Worm (Caenorhabditis elegans) whole organism, late embryonic: ENCODE data around the gene K11D12.7.
A peak's percentile ranks its signal among the peaks of the same experiment; 100 is the strongest.
"Not testable (repeated sequence)": the region's sequence is repeated elsewhere in the genome, so short reads cannot be mapped to it uniquely, and the experiment has no call there.

Experiments used
- C08G9.2 ChIP-seq: sonication (generic microtip); optimal IDR thresholded peaks from 2 replicates; lab custom pipeline; 2016; ENCODE audit warnings: mild to moderate bottlenecking, missing genetic modification characterization, moderate library complexity, missing compliant biosample characterization
- C38D4.7 ChIP-seq: fragments of 200-800 bp; sonication (Bioruptor generic); optimal IDR thresholded peaks from 2 replicates; lab custom pipeline; 2018; ENCODE audit warnings: mild to moderate bottlenecking, missing genetic modification characterization, moderate library complexity, missing compliant biosample characterization
- K02D7.2 ChIP-seq: sonication (generic microtip); optimal IDR thresholded peaks from 2 replicates; lab custom pipeline; 2017; ENCODE audit warnings: mild to moderate bottlenecking, missing genetic modification characterization, missing compliant biosample characterization
- T23F11.4 ChIP-seq: fragments of 200-800 bp; sonication (Bioruptor generic); optimal IDR thresholded peaks from 2 replicates; lab custom pipeline; 2018; ENCODE audit warnings: mild to moderate bottlenecking, missing genetic modification characterization, missing compliant biosample characterization
- Y22D7AL.16 ChIP-seq: sonication (generic microtip); optimal IDR thresholded peaks from 2 replicates; lab custom pipeline; 2016; ENCODE audit warnings: missing genetic modification characterization, missing compliant biosample characterization
- ahr-1 ChIP-seq: sonication (generic microtip); optimal IDR thresholded peaks from 2 replicates; lab custom pipeline; 2016; ENCODE audit warnings: missing genetic modification characterization, missing compliant biosample characterization
- ceh-18 ChIP-seq: sonication (generic microtip); optimal IDR thresholded peaks from 2 replicates; lab custom pipeline; 2016; ENCODE audit warnings: missing genetic modification characterization, missing compliant biosample characterization
- ceh-22 ChIP-seq: sonication (generic microtip); optimal IDR thresholded peaks from 2 replicates; lab custom pipeline; 2017; ENCODE audit warnings: missing biosample characterization, missing genetic modification characterization
- ceh-24 ChIP-seq: sonication (generic microtip); optimal IDR thresholded peaks from 2 replicates; lab custom pipeline; 2016; ENCODE audit warnings: mild to moderate bottlenecking, missing genetic modification characterization, missing compliant biosample characterization
- ceh-34 ChIP-seq: sonication (generic microtip); optimal IDR thresholded peaks from 2 replicates; lab custom pipeline; 2016; ENCODE audit warnings: mild to moderate bottlenecking, missing genetic modification characterization, missing compliant biosample characterization
- ceh-45 ChIP-seq: fragments of 200-800 bp; sonication (Bioruptor generic); IDR thresholded peaks from 2 replicates; pipeline ENCODE4 v1.3.6; 2022; ENCODE audit warnings: missing genetic modification reagents, missing genetic modification characterization, missing compliant biosample characterization
- ceh-48 ChIP-seq: sonication (generic microtip); optimal IDR thresholded peaks from 2 replicates; lab custom pipeline; 2016; ENCODE audit warnings: missing genetic modification characterization, inconsistent platforms, missing compliant biosample characterization
- ceh-9 ChIP-seq: sonication (generic microtip); optimal IDR thresholded peaks from 2 replicates; lab custom pipeline; 2016; ENCODE audit warnings: mild to moderate bottlenecking, missing genetic modification characterization, inconsistent platforms, missing compliant biosample characterization
- dmd-4 ChIP-seq: sonication (generic microtip); optimal IDR thresholded peaks from 2 replicates; lab custom pipeline; 2016; ENCODE audit warnings: borderline replicate concordance, missing genetic modification characterization, missing compliant biosample characterization
- elt-2 ChIP-seq: sonication (generic microtip); optimal IDR thresholded peaks from 2 replicates; lab custom pipeline; 2016; ENCODE audit warnings: missing genetic modification reagents, missing genetic modification characterization, missing compliant biosample characterization
- ets-4 ChIP-seq: sonication (generic microtip); optimal IDR thresholded peaks from 2 replicates; lab custom pipeline; 2016; ENCODE audit warnings: missing genetic modification characterization, missing compliant biosample characterization
- eyg-1 ChIP-seq: sonication (generic microtip); optimal IDR thresholded peaks from 2 replicates; lab custom pipeline; 2016; ENCODE audit warnings: missing genotype, missing genetic modification characterization, missing compliant biosample characterization
- fax-1 ChIP-seq: sonication (generic microtip); optimal IDR thresholded peaks from 2 replicates; lab custom pipeline; 2016; ENCODE audit warnings: missing genotype, missing genetic modification characterization, missing compliant biosample characterization
- fkh-6 ChIP-seq: sonication (generic microtip); optimal IDR thresholded peaks from 2 replicates; lab custom pipeline; 2016; ENCODE audit warnings: missing genetic modification characterization, missing compliant biosample characterization
- hlh-13 ChIP-seq: fragments of 200-800 bp; sonication (Bioruptor generic); optimal IDR thresholded peaks from 2 replicates; lab custom pipeline; 2018; ENCODE audit warnings: mild to moderate bottlenecking, missing genetic modification characterization, missing compliant biosample characterization
- hlh-6 ChIP-seq: sonication (generic microtip); optimal IDR thresholded peaks from 2 replicates; lab custom pipeline; 2016; ENCODE audit warnings: missing genotype, missing genetic modification characterization, missing compliant biosample characterization
- hlh-8 ChIP-seq: sonication (generic microtip); optimal IDR thresholded peaks from 2 replicates; lab custom pipeline; 2016; ENCODE audit warnings: missing genotype, missing genetic modification characterization, missing compliant biosample characterization
- lin-11 ChIP-seq: fragments of 200-800 bp; sonication (Bioruptor generic); optimal IDR thresholded peaks from 2 replicates; lab custom pipeline; 2018; ENCODE audit warnings: mild to moderate bottlenecking, missing genetic modification characterization, missing compliant biosample characterization
- madf-2 ChIP-seq: sonication (generic microtip); optimal IDR thresholded peaks from 2 replicates; lab custom pipeline; 2017; ENCODE audit warnings: missing genetic modification characterization, missing compliant biosample characterization
- mec-3 ChIP-seq: sonication (generic microtip); optimal IDR thresholded peaks from 2 replicates; lab custom pipeline; 2016; ENCODE audit warnings: borderline replicate concordance, missing genetic modification characterization, missing compliant biosample characterization
- nfya-1 ChIP-seq: sonication (generic microtip); optimal IDR thresholded peaks from 2 replicates; lab custom pipeline; 2017; ENCODE audit warnings: missing genetic modification characterization, mild to moderate bottlenecking, missing compliant biosample characterization, antibody characterized with exemption, moderate library complexity
- nhr-11 ChIP-seq: fragments of 150-350 bp; optimal IDR thresholded peaks from 2 replicates; lab custom pipeline; 2014; ENCODE audit warnings: missing biosample characterization, missing genetic modification characterization
- npax-4 ChIP-seq: sonication (generic microtip); optimal IDR thresholded peaks from 2 replicates; lab custom pipeline; 2016; ENCODE audit warnings: missing genetic modification characterization, missing compliant biosample characterization
- odd-2 ChIP-seq: sonication (generic microtip); optimal IDR thresholded peaks from 2 replicates; lab custom pipeline; 2017; ENCODE audit warnings: antibody characterized with exemption, mild to moderate bottlenecking, missing genetic modification characterization, missing compliant biosample characterization
- pat-9 ChIP-seq: fragments of 200-800 bp; sonication (Bioruptor generic); optimal IDR thresholded peaks from 2 replicates; lab custom pipeline; 2018; ENCODE audit warnings: mild to moderate bottlenecking, missing genetic modification characterization, moderate library complexity, missing compliant biosample characterization
- pax-1 ChIP-seq: fragments of 150-350 bp; optimal IDR thresholded peaks from 2 replicates; lab custom pipeline; 2014; ENCODE audit warnings: missing biosample characterization, missing genetic modification characterization
- pha-4 ChIP-seq: fragments of 150-350 bp; optimal IDR thresholded peaks from 2 replicates; lab custom pipeline; 2018; ENCODE audit warnings: missing biosample characterization, missing genetic modification reagents, missing genetic modification characterization
- ref-2 ChIP-seq: sonication (generic microtip); optimal IDR thresholded peaks from 2 replicates; lab custom pipeline; 2016; ENCODE audit warnings: missing genetic modification characterization, missing compliant biosample characterization
- rnt-1 ChIP-seq: sonication (generic microtip); optimal IDR thresholded peaks from 2 replicates; lab custom pipeline; 2016; ENCODE audit warnings: missing genetic modification characterization, missing compliant biosample characterization
- sox-2 ChIP-seq: fragments of 200-800 bp; sonication (Bioruptor generic); IDR thresholded peaks from 2 replicates; pipeline ENCODE4 v1.3.6; 2022; ENCODE audit warnings: missing genetic modification reagents, missing genetic modification characterization, missing compliant biosample characterization
- syd-9 ChIP-seq: sonication (generic microtip); optimal IDR thresholded peaks from 2 replicates; lab custom pipeline; 2016; ENCODE audit warnings: mild to moderate bottlenecking, missing genetic modification characterization, moderate library complexity, missing compliant biosample characterization
- tbx-2 ChIP-seq: sonication (generic microtip); optimal IDR thresholded peaks from 2 replicates; lab custom pipeline; 2016; ENCODE audit warnings: missing genetic modification characterization, missing compliant biosample characterization
- ttx-3 ChIP-seq: sonication (generic microtip); optimal IDR thresholded peaks from 2 replicates; lab custom pipeline; 2016; ENCODE audit warnings: missing genetic modification reagents, missing genetic modification characterization, missing compliant biosample characterization
- unc-3 ChIP-seq, 2 experiments: fragments of 200-800 bp in 1 of 2; sonication (Bioruptor generic) in 1 of 2; sonication (generic microtip) in 1 of 2; conservative IDR thresholded peaks in 1 of 2; optimal IDR thresholded peaks in 1 of 2; 2 replicates each; pipeline versions ENCODE4 v1.3.6 to Lab custom; 2016 to 2022; ENCODE audit warnings: missing compliant biosample characterization in 2 of 2, missing genetic modification characterization in 2 of 2, missing genetic modification reagents in 1 of 2
- unc-42 ChIP-seq: sonication (generic microtip); optimal IDR thresholded peaks from 2 replicates; lab custom pipeline; 2016; ENCODE audit warnings: missing genotype, missing genetic modification characterization, missing compliant biosample characterization
- unc-55 ChIP-seq: sonication (generic microtip); optimal IDR thresholded peaks from 2 replicates; lab custom pipeline; 2017; ENCODE audit warnings: missing biosample characterization, missing genetic modification reagents, missing genetic modification characterization
- unc-86 ChIP-seq: sonication (generic microtip); optimal IDR thresholded peaks from 2 replicates; lab custom pipeline; 2016; ENCODE audit warnings: missing genetic modification characterization, missing compliant biosample characterization
- zip-5 ChIP-seq: sonication (generic microtip); optimal IDR thresholded peaks from 2 replicates; lab custom pipeline; 2016; ENCODE audit warnings: missing genetic modification characterization, missing compliant biosample characterization
- ztf-16 ChIP-seq: sonication (generic microtip); optimal IDR thresholded peaks from 2 replicates; lab custom pipeline; 2017; ENCODE audit warnings: missing genetic modification characterization, missing compliant biosample characterization

K11D12.7 gene

DNA sequence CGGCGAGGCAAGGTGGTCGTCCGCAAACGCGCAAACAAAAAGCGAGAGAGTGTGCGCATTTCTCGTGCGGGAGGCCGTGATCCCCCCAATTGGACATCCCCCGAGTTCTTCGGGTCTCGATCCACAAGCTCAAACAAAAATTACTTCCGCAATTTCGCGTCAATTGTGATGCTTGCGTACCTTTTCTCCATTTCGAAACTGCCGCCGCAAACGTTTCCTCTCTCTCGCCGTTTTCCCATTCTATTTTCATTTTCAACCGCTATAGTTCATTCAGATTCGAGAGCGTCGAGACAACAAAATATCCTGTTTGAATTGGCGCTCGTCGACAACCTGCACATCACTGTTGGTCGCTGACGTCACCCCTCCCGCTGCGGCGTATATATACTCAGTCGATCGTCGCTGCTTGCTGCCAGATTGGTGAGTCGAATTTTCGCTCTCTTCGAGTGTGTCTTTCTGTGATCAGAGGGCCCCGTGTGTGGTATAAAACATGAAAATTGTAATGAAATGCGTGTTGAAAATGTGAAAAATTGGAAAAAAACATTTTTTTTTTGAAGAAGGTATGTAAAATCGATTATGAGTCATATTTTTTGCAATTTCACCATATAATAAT lies 13.2 kb upstream of the K11D12.7 start, which contains the start of the genes pqn-51 and K11D12.14 (continued):
- no peak for TF ChIP-seq mec-3 (tag; lab: Kevin White, UChicago)
- TF ChIP-seq nfya-1 (tag; lab: Kevin White, UChicago) = peak; percentile 84
- TF ChIP-seq unc-42 (tag; lab: Kevin White, UChicago) = peak; percentile 90
- no peak for TF ChIP-seq fax-1
- TF ChIP-seq dmd-4 (tag; lab: Kevin White, UChicago) = no peak
- no peak for TF ChIP-seq K02D7.2 (tag; lab: Kevin White, UChicago)
- peak; percentile 82 for TF ChIP-seq tbx-2 (tag; lab: Kevin White, UChicago)
- TF ChIP-seq ceh-22 (tag; lab: Kevin White, UChicago) = no peak
- no peak for TF ChIP-seq ceh-24 (tag; lab: Kevin White, UChicago)
- 0 out of 2 replicates have a peak, but pooled peaks have one; percentile 22 for TF ChIP-seq ceh-45
- TF ChIP-seq madf-2 (tag; lab: Kevin White, UChicago) = peak; percentile 61
- peak; percentile 25 for TF ChIP-seq elt-2 (tag; lab: Kevin White, UChicago)
- peak; percentile 86 for TF ChIP-seq ref-2
- TF ChIP-seq ahr-1 (tag; lab: Kevin White, UChicago) = no peak
- peak; percentile 91 for TF ChIP-seq rnt-1 (tag; lab: Kevin White, UChicago)
- TF ChIP-seq pax-1 = peak; percentile 48
- no peak for TF ChIP-seq pat-9 (tag; lab: Kevin White, UChicago)
- no peak for TF ChIP-seq unc-86 (tag; lab: Kevin White, UChicago)
- TF ChIP-seq ceh-34 = peak; percentile 78
- TF ChIP-seq sox-2 (GFP tag; lab: Robert Waterston, UW) = no peak
- TF ChIP-seq ets-4 (tag; lab: Kevin White, UChicago) = peak; percentile 72
- no peak for TF ChIP-seq hlh-8 (tag; lab: Kevin White, UChicago)
- TF ChIP-seq T23F11.4 (GFP tag; lab: Kevin White, UChicago) = no peak
- TF ChIP-seq zip-5 (tag; lab: Kevin White, UChicago) = no peak
- peak; percentile 69 for TF ChIP-seq unc-55 (GFP tag; lab: Kevin White, UChicago)
- TF ChIP-seq odd-2 = no peak
- no peak for TF ChIP-seq Y22D7AL.16 (tag; lab: Kevin White, UChicago)
- peak; percentile 38 for TF ChIP-seq ztf-16 (tag; lab: Kevin White, UChicago)
- TF ChIP-seq hlh-13 (GFP tag; lab: Kevin White, UChicago) = no peak
- peak; percentile 93 for TF ChIP-seq ceh-18 (tag; lab: Kevin White, UChicago)
- no peak for TF ChIP-seq eyg-1 (tag; lab: Kevin White, UChicago)
- no peak for TF ChIP-seq npax-4 (tag; lab: Kevin White, UChicago)
- TF ChIP-seq, all 69 proteins: peak for 26

DNA sequence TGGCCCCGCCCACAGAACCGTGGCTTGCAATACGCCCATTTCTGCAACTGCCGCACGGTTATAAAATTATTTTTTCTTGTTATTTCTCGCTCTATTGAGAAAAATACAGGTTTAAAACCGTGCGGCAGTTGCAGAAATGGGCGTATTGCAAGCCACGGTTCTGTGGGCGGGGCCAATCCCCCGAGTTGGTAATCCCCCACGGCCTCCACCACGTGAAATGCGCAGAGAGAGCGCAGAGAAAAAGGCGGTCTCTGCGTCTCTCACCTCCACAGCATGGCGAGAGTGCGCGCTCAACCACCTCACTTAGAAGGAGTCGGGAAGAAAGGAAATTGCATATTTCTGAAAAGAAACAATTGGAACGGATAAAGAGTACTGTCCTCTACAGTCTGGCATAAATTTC lies 11.0 kb upstream of the K11D12.7 start:
- 0 out of 2 replicates have a peak, but pooled peaks have one; percentile 17 for TF ChIP-seq ceh-45
- 0 out of 2 replicates have a peak, but pooled peaks have one; percentile 10 for TF ChIP-seq unc-3 (GFP tag; conservative IDR thresholded peaks at IDR 0.05; lab: Robert Waterston, UW)
- TF ChIP-seq unc-3 (tag; optimal IDR thresholded peaks at IDR 0.05; lab: Kevin White, UChicago) = not testable (repeated sequence)

DNA sequence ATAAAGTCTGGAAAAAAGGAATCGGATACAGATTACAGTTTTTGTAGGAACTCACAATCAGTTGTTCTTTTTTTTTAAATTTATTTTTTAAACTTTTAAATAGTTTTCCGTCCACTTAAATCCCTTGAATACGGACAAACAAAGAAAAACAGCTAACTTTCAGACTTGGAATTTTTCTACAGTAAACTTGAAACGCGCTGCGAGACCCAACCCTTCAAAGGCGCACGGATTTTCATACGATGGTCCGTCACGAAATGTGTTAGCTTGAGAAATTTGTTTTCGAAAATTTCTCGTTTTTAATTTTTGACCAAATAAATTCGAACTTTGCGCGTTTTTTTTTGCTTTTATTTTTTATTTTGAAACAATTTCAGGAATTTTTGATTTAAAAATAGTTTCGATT lies 10.3 kb upstream of the K11D12.7 start:
- TF ChIP-seq ceh-48 (no peak), ceh-9 (tag; lab: Kevin White, UChicago) (no peak), ceh-34 (no peak), dmd-4 (tag; lab: Kevin White, UChicago) (no peak), odd-2 (no peak)

DNA sequence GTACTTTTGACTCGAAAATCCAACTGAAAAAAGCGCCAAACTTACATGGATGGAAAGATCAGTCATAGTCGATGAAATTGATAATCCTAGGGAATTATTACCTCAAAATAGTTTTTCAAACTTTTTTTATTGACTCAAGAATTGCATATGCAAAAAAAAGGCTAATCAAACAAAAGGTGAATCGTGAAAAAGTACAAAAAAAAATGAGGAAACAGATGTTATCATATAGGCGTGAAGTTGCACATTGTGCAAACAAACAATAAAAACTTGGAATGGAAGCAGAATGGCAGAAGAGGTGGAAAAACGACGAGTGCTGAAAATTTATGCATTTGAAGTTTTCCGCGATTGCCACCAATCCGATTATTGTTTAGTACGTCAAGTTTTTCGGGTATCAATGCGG lies 9.8 kb upstream of the K11D12.7 start, which contains the start of gene exc-14:
exc-14 (minus strand) TSS at position 101 of the 400 bp plus-strand sequence.
- TF ChIP-seq ceh-9 (tag; lab: Kevin White, UChicago) (no peak), pat-9 (tag; lab: Kevin White, UChicago) (no peak), hlh-6 (tag; lab: Kevin White, UChicago) (no peak), ztf-16 (tag; lab: Kevin White, UChicago) (no peak), ttx-3 (tag; lab: Kevin White, UChicago) (no peak), C08G9.2 (tag; lab: Kevin White, UChicago) (no peak), unc-55 (GFP tag; lab: Kevin White, UChicago) (no peak), unc-3 (GFP tag; conservative IDR thresholded peaks at IDR 0.05; lab: Robert Waterston, UW) (no peak), unc-3 (tag; optimal IDR thresholded peaks at IDR 0.05; lab: Kevin White, UChicago) (no peak), pax-1 (no peak), elt-2 (tag; lab: Kevin White, UChicago) (no peak), fax-1 (no peak), nhr-11 (tag; lab: Kevin White, UChicago) (no peak), T23F11.4 (GFP tag; lab: Kevin White, UChicago) (no peak), pha-4 (tag; lab: Kevin White, UChicago) (no peak), C38D4.7 (no peak), syd-9 (tag; lab: Kevin White, UChicago) (no peak), lin-11 (tag; lab: Kevin White, UChicago) (no peak), fkh-6 (tag; lab: Kevin White, UChicago) (no peak), ets-4 (tag; lab: Kevin White, UChicago) (no peak)
